Worm (Caenorhabditis elegans) whole organism, late embryonic: ENCODE data around the gene ZK632.10.

Experiments
- K09A11.1 ChIP-seq: sonication (generic microtip); optimal IDR thresholded peaks from 2 replicates; lab custom pipeline; 2017; ENCODE audit warnings: antibody characterized with exemption, mild to moderate bottlenecking, missing genetic modification characterization, missing compliant biosample characterization; ENCODE audit not compliant: insufficient read depth
- ama-1 ChIP-seq: fragments of 150-350 bp; optimal IDR thresholded peaks from 2 replicates; lab custom pipeline; 2014
- ceh-18 ChIP-seq: sonication (generic microtip); optimal IDR thresholded peaks from 2 replicates; lab custom pipeline; 2016; ENCODE audit warnings: missing genetic modification characterization, missing compliant biosample characterization
- ceh-48 ChIP-seq: sonication (generic microtip); optimal IDR thresholded peaks from 2 replicates; lab custom pipeline; 2016; ENCODE audit warnings: missing genetic modification characterization, inconsistent platforms, missing compliant biosample characterization
- ceh-9 ChIP-seq: sonication (generic microtip); optimal IDR thresholded peaks from 2 replicates; lab custom pipeline; 2016; ENCODE audit warnings: mild to moderate bottlenecking, missing genetic modification characterization, inconsistent platforms, missing compliant biosample characterization
- elt-2 ChIP-seq: sonication (generic microtip); optimal IDR thresholded peaks from 2 replicates; lab custom pipeline; 2016; ENCODE audit warnings: missing genetic modification reagents, missing genetic modification characterization, missing compliant biosample characterization
- elt-4 ChIP-seq: sonication (generic microtip); optimal IDR thresholded peaks from 2 replicates; lab custom pipeline; 2016; ENCODE audit warnings: missing genetic modification characterization, missing compliant biosample characterization
- nhr-11 ChIP-seq: fragments of 150-350 bp; optimal IDR thresholded peaks from 2 replicates; lab custom pipeline; 2014; ENCODE audit warnings: missing biosample characterization, missing genetic modification characterization
- pag-3 ChIP-seq: sonication (generic microtip); optimal IDR thresholded peaks from 2 replicates; lab custom pipeline; 2016; ENCODE audit warnings: missing compliant biosample characterization, missing genetic modification characterization, borderline replicate concordance
- pha-2 ChIP-seq: sonication (generic microtip); optimal IDR thresholded peaks from 2 replicates; lab custom pipeline; 2017; ENCODE audit warnings: mild to moderate bottlenecking, missing genetic modification characterization, missing compliant biosample characterization
- sox-4 ChIP-seq: sonication (generic microtip); optimal IDR thresholded peaks from 2 replicates; lab custom pipeline; 2017; ENCODE audit warnings: mild to moderate bottlenecking, missing genetic modification characterization, inconsistent platforms, missing compliant biosample characterization
- unc-55 ChIP-seq: sonication (generic microtip); optimal IDR thresholded peaks from 2 replicates; lab custom pipeline; 2017; ENCODE audit warnings: missing biosample characterization, missing genetic modification reagents, missing genetic modification characterization

ce11 chrIII:9824330-9824934 is 3.1 kb downstream of the ZK632.10 start, which contains the start of gene lin-52:
- TF ChIP-seq sox-4 (tag; lab: Kevin White, UChicago) = no peak
- TF ChIP-seq unc-55 = no peak
- no peak for TF ChIP-seq ama-1
- TF ChIP-seq ceh-9 (tag; lab: Kevin White, UChicago) = no peak
- TF ChIP-seq ceh-18 (tag; lab: Kevin White, UChicago) = no peak
- TF ChIP-seq elt-4 (tag; lab: Kevin White, UChicago) = no peak
- no peak for TF ChIP-seq pha-2
- TF ChIP-seq K09A11.1 (tag; lab: Kevin White, UChicago) = no peak
- TF ChIP-seq pag-3 (tag; lab: Kevin White, UChicago) = no peak
- TF ChIP-seq elt-2 (tag; lab: Kevin White, UChicago) = no peak
- TF ChIP-seq nhr-11 (tag; lab: Kevin White, UChicago) = no peak
- no peak for TF ChIP-seq ceh-48 (tag; lab: Kevin White, UChicago)
